Worm (Caenorhabditis elegans) whole organism, young adult: ENCODE data around the gene sru-26.

Source experiments
- B0261.1 ChIP-seq: sonication (generic microtip); optimal IDR thresholded peaks from 2 replicates; lab custom pipeline; 2016; ENCODE audit warnings: mild to moderate bottlenecking, missing genetic modification characterization, moderate library complexity, missing compliant biosample characterization
- B0336.3 ChIP-seq: fragments of 200-800 bp; sonication (Bioruptor generic); IDR thresholded peaks from 2 replicates; pipeline ENCODE4 v1.3.6; 2022; ENCODE audit warnings: missing genetic modification characterization, missing compliant biosample characterization
- D2030.7 ChIP-seq: fragments of 200-800 bp; sonication (Bioruptor generic); IDR thresholded peaks from 2 replicates; pipeline ENCODE4 v1.3.6; 2022; ENCODE audit warnings: missing genetic modification reagents, missing genetic modification characterization, missing compliant biosample characterization
- F22D6.2 ChIP-seq: sonication (generic microtip); optimal IDR thresholded peaks from 2 replicates; lab custom pipeline; 2016; ENCODE audit warnings: mild to moderate bottlenecking, missing genetic modification characterization, missing compliant biosample characterization
- F23B12.7 ChIP-seq: sonication (generic microtip); optimal IDR thresholded peaks from 2 replicates; lab custom pipeline; 2017; ENCODE audit warnings: missing genetic modification characterization, mild to moderate bottlenecking, missing compliant biosample characterization, antibody characterized with exemption, moderate library complexity; ENCODE audit not compliant: insufficient read depth
- F52B5.7 ChIP-seq: sonication (generic microtip); optimal IDR thresholded peaks from 2 replicates; lab custom pipeline; 2016; ENCODE audit warnings: mild to moderate bottlenecking, missing genetic modification characterization, missing compliant biosample characterization
- K11D2.4 ChIP-seq: fragments of 200-800 bp; sonication (Bioruptor generic); IDR thresholded peaks from 2 replicates; pipeline ENCODE4 v1.3.6; 2022; ENCODE audit warnings: missing genetic modification reagents, missing genetic modification characterization, missing compliant biosample characterization
- T26A5.8 ChIP-seq: sonication (generic microtip); optimal IDR thresholded peaks from 2 replicates; lab custom pipeline; 2016; ENCODE audit warnings: missing genetic modification characterization, missing compliant biosample characterization
- Y53F4B.3 ChIP-seq: fragments of 200-800 bp; sonication (Bioruptor generic); IDR thresholded peaks from 2 replicates; pipeline ENCODE4 v1.3.6; 2022; ENCODE audit warnings: missing genetic modification reagents, missing genetic modification characterization, missing compliant biosample characterization
- Y67H2A.10 ChIP-seq: fragments of 200-800 bp; sonication (Bioruptor generic); conservative IDR thresholded peaks from 2 replicates; pipeline ENCODE4 v1.3.6; 2022; ENCODE audit warnings: missing genetic modification reagents, missing genetic modification characterization, missing compliant biosample characterization
- ZK185.1 ChIP-seq: sonication (generic microtip); optimal IDR thresholded peaks from 2 replicates; lab custom pipeline; 2016; ENCODE audit warnings: mild to moderate bottlenecking, missing genetic modification characterization, missing compliant biosample characterization; ENCODE audit not compliant: poor library complexity, severe bottlenecking
- ama-1 ChIP-seq, 3 experiments: fragments of 150-350 bp in 1 of 3; sonication (generic microtip) in 2 of 3; optimal IDR thresholded peaks; 2 replicates each; lab custom pipeline; 2014 to 2018; ENCODE audit warnings: missing biosample characterization in 2 of 3, missing genetic modification characterization in 2 of 3, missing genetic modification reagents in 2 of 3
- aptf-3 ChIP-seq: fragments of 200-800 bp; sonication (Bioruptor generic); IDR thresholded peaks from 2 replicates; pipeline ENCODE4 v1.3.6; 2022; ENCODE audit warnings: missing genetic modification characterization, missing compliant biosample characterization
- atf-7 ChIP-seq: sonication (generic microtip); optimal IDR thresholded peaks from 2 replicates; lab custom pipeline; 2017; ENCODE audit warnings: mild to moderate bottlenecking, missing genetic modification characterization, missing compliant biosample characterization
- bed-2 ChIP-seq: fragments of 200-800 bp; sonication (Bioruptor generic); IDR thresholded peaks from 2 replicates; pipeline ENCODE4 v1.3.6; 2022; ENCODE audit warnings: missing genetic modification reagents, missing genetic modification characterization, missing compliant biosample characterization
- cebp-1 ChIP-seq, 2 experiments: fragments of 200-800 bp in 1 of 2; sonication (Bioruptor generic) in 1 of 2; sonication (generic microtip) in 1 of 2; IDR thresholded peaks in 1 of 2; optimal IDR thresholded peaks in 1 of 2; 2 replicates each; pipeline versions ENCODE4 v1.3.6 to Lab custom; 2017 to 2022; ENCODE audit warnings: missing compliant biosample characterization in 2 of 2, missing genetic modification characterization in 2 of 2, mild to moderate bottlenecking in 1 of 2, missing genetic modification reagents in 1 of 2, moderate library complexity in 1 of 2
- ceh-27 ChIP-seq: fragments of 200-800 bp; sonication (Bioruptor generic); optimal IDR thresholded peaks from 2 replicates; lab custom pipeline; 2018; ENCODE audit warnings: mild to moderate bottlenecking, missing genetic modification characterization, moderate library complexity, missing compliant biosample characterization
- ceh-40 ChIP-seq: fragments of 200-800 bp; sonication (Bioruptor generic); IDR thresholded peaks from 2 replicates; pipeline ENCODE4 v1.3.6; 2022; ENCODE audit warnings: missing genetic modification characterization, missing compliant biosample characterization
- ceh-58 ChIP-seq: fragments of 200-800 bp; sonication (Bioruptor generic); IDR thresholded peaks from 2 replicates; pipeline ENCODE4 v1.3.6; 2022; ENCODE audit warnings: missing genetic modification characterization, missing compliant biosample characterization
- die-1 ChIP-seq: sonication (generic microtip); optimal IDR thresholded peaks from 2 replicates; lab custom pipeline; 2016; ENCODE audit warnings: missing genotype, mild to moderate bottlenecking, missing genetic modification characterization, missing compliant biosample characterization
- efl-1 ChIP-seq: fragments of 150-350 bp; optimal IDR thresholded peaks from 2 replicates; lab custom pipeline; 2014; ENCODE audit warnings: missing biosample characterization, missing genetic modification reagents, missing genetic modification characterization
- ets-4 ChIP-seq: fragments of 200-800 bp; sonication (Bioruptor generic); optimal IDR thresholded peaks from 2 replicates; lab custom pipeline; 2018; ENCODE audit warnings: mild to moderate bottlenecking, missing genetic modification characterization, missing compliant biosample characterization
- fkh-3 ChIP-seq: sonication (generic microtip); optimal IDR thresholded peaks from 2 replicates; lab custom pipeline; 2016; ENCODE audit warnings: mild to moderate bottlenecking, missing genetic modification characterization, missing compliant biosample characterization
- gei-17 ChIP-seq: fragments of 200-800 bp; sonication (Bioruptor generic); optimal IDR thresholded peaks from 2 replicates; lab custom pipeline; 2018; ENCODE audit warnings: mild to moderate bottlenecking, missing genetic modification characterization, missing compliant biosample characterization
- him-1 ChIP-seq: sonication (generic microtip); optimal IDR thresholded peaks from 2 replicates; lab custom pipeline; 2016; ENCODE audit warnings: missing genotype, missing genetic modification reagents, missing genetic modification characterization, missing compliant biosample characterization
- hmg-1.2 ChIP-seq: fragments of 200-800 bp; sonication (Bioruptor generic); IDR thresholded peaks from 2 replicates; pipeline ENCODE4 v1.3.6; 2022; ENCODE audit warnings: missing genetic modification reagents, missing genetic modification characterization, missing compliant biosample characterization
- hmg-20 ChIP-seq: fragments of 200-800 bp; sonication (Bioruptor generic); IDR thresholded peaks from 2 replicates; pipeline ENCODE4 v1.3.6; 2022; ENCODE audit warnings: missing genetic modification reagents, missing genetic modification characterization, missing compliant biosample characterization
- hrde-1 ChIP-seq: sonication (generic microtip); optimal IDR thresholded peaks from 2 replicates; lab custom pipeline; 2016; ENCODE audit warnings: missing genetic modification characterization, mild to moderate bottlenecking, missing compliant biosample characterization, moderate library complexity, missing genotype, missing genetic modification reagents, borderline replicate concordance
- let-526 ChIP-seq: fragments of 200-800 bp; sonication (Bioruptor generic); IDR thresholded peaks from 2 replicates; pipeline ENCODE4 v1.3.6; 2022; ENCODE audit warnings: missing genetic modification reagents, missing genetic modification characterization, missing compliant biosample characterization
- lin-35 ChIP-seq, 3 experiments: fragments of 150-350 bp in 2 of 3; sonication (generic microtip) in 1 of 3; optimal IDR thresholded peaks; 2 replicates each; lab custom pipeline; 2014 to 2018; ENCODE audit warnings: missing biosample characterization in 3 of 3, missing genetic modification characterization in 3 of 3, missing genetic modification reagents in 3 of 3
- madf-3 ChIP-seq: fragments of 200-800 bp; sonication (Bioruptor generic); IDR thresholded peaks from 2 replicates; pipeline ENCODE4 v1.3.6; 2022; ENCODE audit warnings: missing genetic modification reagents, missing genetic modification characterization, missing compliant biosample characterization
- madf-6 ChIP-seq: fragments of 200-800 bp; sonication (Bioruptor generic); IDR thresholded peaks from 2 replicates; pipeline ENCODE4 v1.3.6; 2022; ENCODE audit warnings: missing genetic modification reagents, missing genetic modification characterization, missing compliant biosample characterization
- madf-8 ChIP-seq: fragments of 200-800 bp; sonication (Bioruptor generic); conservative IDR thresholded peaks from 2 replicates; pipeline ENCODE4 v1.3.6; 2022; ENCODE audit warnings: missing genetic modification reagents, missing genetic modification characterization, missing compliant biosample characterization
- mxl-1 ChIP-seq: sonication (generic microtip); optimal IDR thresholded peaks from 2 replicates; lab custom pipeline; 2016; ENCODE audit warnings: missing genetic modification characterization, missing compliant biosample characterization
- nhr-80 ChIP-seq: sonication (generic microtip); optimal IDR thresholded peaks from 2 replicates; lab custom pipeline; 2016; ENCODE audit warnings: missing genetic modification characterization, missing compliant biosample characterization
- pbrm-1 ChIP-seq: fragments of 200-800 bp; sonication (Bioruptor generic); IDR thresholded peaks from 2 replicates; pipeline ENCODE4 v1.3.6; 2022; ENCODE audit warnings: missing genetic modification reagents, missing genetic modification characterization, missing compliant biosample characterization
- rcor-1 ChIP-seq: fragments of 200-800 bp; sonication (Bioruptor generic); IDR thresholded peaks from 2 replicates; pipeline ENCODE4 v1.3.6; 2022; ENCODE audit warnings: missing genetic modification reagents, missing genetic modification characterization, missing compliant biosample characterization
- sea-2 ChIP-seq: fragments of 200-800 bp; sonication (Bioruptor generic); IDR thresholded peaks from 2 replicates; pipeline ENCODE4 v1.3.6; 2022; ENCODE audit warnings: missing genetic modification characterization, missing compliant biosample characterization
- snpc-1.1 ChIP-seq: sonication (generic microtip); optimal IDR thresholded peaks from 2 replicates; lab custom pipeline; 2017; ENCODE audit warnings: missing genetic modification characterization, mild to moderate bottlenecking, missing compliant biosample characterization, antibody characterized with exemption, moderate library complexity, missing genotype, missing genetic modification reagents; ENCODE audit not compliant: insufficient read depth
- snpc-3.4 ChIP-seq: sonication (generic microtip); optimal IDR thresholded peaks from 2 replicates; lab custom pipeline; 2017; ENCODE audit warnings: missing genetic modification characterization, mild to moderate bottlenecking, missing compliant biosample characterization, antibody characterized with exemption, moderate library complexity, missing genotype, missing genetic modification reagents
- sptf-2 ChIP-seq: fragments of 200-800 bp; sonication (Bioruptor generic); optimal IDR thresholded peaks from 2 replicates; lab custom pipeline; 2018; ENCODE audit warnings: mild to moderate bottlenecking, missing genetic modification characterization, missing compliant biosample characterization
- xnd-1 ChIP-seq: sonication (generic microtip); optimal IDR thresholded peaks from 2 replicates; lab custom pipeline; 2016; ENCODE audit warnings: missing genotype, missing genetic modification reagents, missing genetic modification characterization, missing compliant biosample characterization
- ztf-26 ChIP-seq: sonication (generic microtip); optimal IDR thresholded peaks from 2 replicates; lab custom pipeline; 2017; ENCODE audit warnings: missing genetic modification characterization, missing compliant biosample characterization
- ztf-3 ChIP-seq: fragments of 200-800 bp; sonication (Bioruptor generic); optimal IDR thresholded peaks from 2 replicates; lab custom pipeline; 2018; ENCODE audit warnings: mild to moderate bottlenecking, missing genetic modification characterization, missing compliant biosample characterization

Gene sru-26

DNA sequence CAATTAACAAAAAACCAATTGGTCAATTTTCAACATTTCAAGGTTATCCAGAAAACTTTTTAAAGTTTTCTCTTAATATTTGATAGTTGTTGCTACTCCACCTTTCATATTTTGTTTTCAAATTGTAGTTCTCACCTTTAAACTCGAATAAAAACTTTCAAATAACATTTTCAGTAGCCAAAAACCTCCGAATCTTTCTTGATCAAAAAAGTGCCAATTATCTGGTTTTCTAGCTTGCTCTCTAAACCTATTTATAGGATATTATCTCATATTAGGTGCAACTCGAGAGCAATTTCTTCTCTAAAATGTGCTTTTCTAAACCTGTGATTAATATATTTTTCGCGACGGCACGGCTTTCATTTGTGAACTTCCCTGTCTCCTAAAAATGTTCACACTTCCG lies at the start of gene sru-26:
Gene sru-26, plus strand, starts transcription at position 301 of the 400 bp plus-strand sequence.
- no peak for TF ChIP-seq xnd-1 (tag; lab: Kevin White, UChicago)
- no peak for TF ChIP-seq madf-3 (GFP tag; lab: Robert Waterston, UW)
- no peak for TF ChIP-seq Y67H2A.10 (GFP tag; lab: Robert Waterston, UW)
- no peak for TF ChIP-seq ZK185.1 (tag; lab: Kevin White, UChicago)
- no peak for TF ChIP-seq D2030.7
- TF ChIP-seq madf-6 (GFP tag; lab: Robert Waterston, UW): no peak
- TF ChIP-seq cebp-1 (GFP tag; IDR thresholded peaks at IDR 0.05; lab: Robert Waterston, UW): no peak
- no peak for TF ChIP-seq cebp-1 (tag; optimal IDR thresholded peaks at IDR 0.05; lab: Kevin White, UChicago)
- TF ChIP-seq fkh-3 (tag; lab: Kevin White, UChicago): no peak
- no peak for TF ChIP-seq B0336.3 (GFP tag; lab: Robert Waterston, UW)
- no peak for TF ChIP-seq rcor-1 (GFP tag; lab: Robert Waterston, UW)
- no peak for TF ChIP-seq Y53F4B.3 (GFP tag; lab: Robert Waterston, UW)
- TF ChIP-seq B0261.1 (tag; lab: Kevin White, UChicago): no peak
- no peak for TF ChIP-seq ztf-26
- no peak for TF ChIP-seq ceh-40 (GFP tag; lab: Robert Waterston, UW)
- no peak for TF ChIP-seq efl-1 (GFP tag; lab: Kevin White, UChicago)
- TF ChIP-seq sptf-2 (GFP tag; lab: Kevin White, UChicago): no peak
- TF ChIP-seq mxl-1: no peak
- TF ChIP-seq, all 124 proteins: peak for 0

DNA sequence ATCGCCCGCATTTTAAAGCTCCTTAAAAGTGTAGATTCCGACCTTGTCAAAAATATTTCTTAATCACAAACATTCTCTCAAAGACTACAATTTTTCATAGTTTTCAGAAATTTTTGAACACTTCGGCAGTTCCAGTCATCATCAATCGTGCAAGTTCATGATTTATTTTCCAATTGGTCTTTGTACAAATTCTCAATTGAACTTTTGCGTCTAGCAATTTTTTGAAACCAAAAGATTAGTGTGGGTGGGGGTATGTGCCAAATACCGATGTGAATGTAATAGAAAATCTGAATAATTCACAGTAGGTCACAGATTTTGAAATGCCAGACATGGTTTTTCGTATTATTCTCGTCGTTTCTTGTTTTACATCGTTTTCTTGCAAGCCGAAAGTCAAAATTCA lies 48.9 kb upstream of the sru-26 start, which contains the start of gene clec-185:
Gene clec-185, plus strand, starts transcription at position 301 of the 400 bp plus-strand sequence.
- no peak for TF ChIP-seq F22D6.2
- TF ChIP-seq T26A5.8 (tag; lab: Kevin White, UChicago): no peak
- no peak for TF ChIP-seq snpc-1.1 (tag; lab: Kevin White, UChicago)
- no peak for TF ChIP-seq ceh-27

DNA sequence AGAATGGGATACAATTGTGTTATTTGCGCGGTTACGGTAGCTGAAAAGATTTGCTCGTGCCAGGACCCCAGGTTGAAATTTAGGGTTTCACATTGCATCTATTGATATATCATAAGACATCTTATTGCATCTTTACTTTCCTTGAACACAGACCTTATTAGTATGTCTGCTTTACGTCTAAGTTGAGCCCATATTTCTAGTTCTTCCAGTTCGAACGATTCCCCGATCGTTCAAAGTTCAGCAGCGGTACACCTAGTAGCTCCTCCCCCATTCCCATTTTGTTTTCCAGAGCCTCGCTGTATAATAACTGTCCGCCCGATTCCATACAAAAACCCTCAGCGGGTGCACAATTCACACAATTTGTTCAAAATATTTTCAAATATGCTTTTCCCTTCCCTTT lies 45.6 kb upstream of the sru-26 start, which contains the start of gene C25G4.17:
Gene C25G4.17, plus strand, starts transcription at position 301 of the 400 bp plus-strand sequence.
- TF ChIP-seq snpc-3.4: no peak
- no peak for TF ChIP-seq hmg-20 (GFP tag; lab: Robert Waterston, UW)
- no peak for TF ChIP-seq hrde-1 (tag; lab: Kevin White, UChicago)
- no peak for TF ChIP-seq ets-4 (GFP tag; lab: Kevin White, UChicago)
- no peak for TF ChIP-seq K11D2.4
- TF ChIP-seq F52B5.7 (tag; lab: Kevin White, UChicago): no peak
- no peak for TF ChIP-seq ztf-3
- no peak for TF ChIP-seq sea-2
- TF ChIP-seq B0261.1 (tag; lab: Kevin White, UChicago): no peak
- TF ChIP-seq lin-35 (GFP tag; optimal IDR thresholded peaks at IDR 0.05; lab: Kevin White, UChicago): no peak
- no peak for TF ChIP-seq nhr-80
- TF ChIP-seq ama-1 (optimal IDR thresholded peaks at IDR 0.05; lab: Kevin White, UChicago): no peak
- TF ChIP-seq ama-1 (GFP tag; optimal IDR thresholded peaks at IDR 0.05; lab: Kevin White, UChicago): no peak
- no peak for TF ChIP-seq bed-2
- TF ChIP-seq cebp-1 (GFP tag; IDR thresholded peaks at IDR 0.05; lab: Robert Waterston, UW): no peak
- no peak for TF ChIP-seq cebp-1 (tag; optimal IDR thresholded peaks at IDR 0.05; lab: Kevin White, UChicago)

DNA sequence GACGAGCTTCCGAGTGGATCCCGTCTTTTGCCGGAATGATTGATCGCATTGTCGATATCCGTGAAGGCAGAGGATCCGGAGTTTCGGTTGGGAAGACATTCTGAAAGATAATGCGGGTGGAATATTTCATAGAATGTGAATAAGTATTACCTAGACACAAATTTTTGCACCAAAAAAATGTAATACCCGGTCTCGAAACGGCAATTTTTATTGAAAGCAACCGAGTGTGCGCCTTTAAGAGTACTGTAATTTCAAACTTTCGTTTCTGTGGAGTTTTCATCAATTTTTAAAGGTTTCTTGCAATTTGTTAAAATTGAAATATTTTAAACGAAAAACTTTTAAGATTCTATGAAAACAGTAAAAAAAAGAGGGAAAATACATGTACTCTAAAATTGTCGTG lies 43.4 kb upstream of the sru-26 start, which contains the start of gene C25G4.2:
Gene C25G4.2, minus strand, starts transcription at position 100 of the 400 bp plus-strand sequence.
- TF ChIP-seq pbrm-1 (no peak), sptf-2 (GFP tag; lab: Kevin White, UChicago) (no peak), ceh-58 (GFP tag; lab: Robert Waterston, UW) (no peak), madf-8 (GFP tag; lab: Robert Waterston, UW) (no peak), F52B5.7 (tag; lab: Kevin White, UChicago) (no peak), gei-17 (GFP tag; lab: Kevin White, UChicago) (no peak), let-526 (GFP tag; lab: Robert Waterston, UW) (no peak), him-1 (tag; lab: Kevin White, UChicago) (no peak), B0261.1 (tag; lab: Kevin White, UChicago) (no peak), F23B12.7 (no peak), aptf-3 (GFP tag; lab: Robert Waterston, UW) (no peak), hmg-1.2 (GFP tag; lab: Robert Waterston, UW) (no peak), die-1 (tag; lab: Kevin White, UChicago) (no peak), D2030.7 (no peak), atf-7 (tag; lab: Kevin White, UChicago) (no peak)
